Fruit fly (Drosophila melanogaster) Kc167 (cell line): ENCODE results near the gene Eip63F-1.

Experiments
- h ChIP-seq: fragments of >200 bp; optimal IDR thresholded peaks from 3 replicates; lab custom pipeline; 2018; ENCODE audit warnings: missing external identifiers
- insv ChIP-seq: fragments of >200 bp; optimal IDR thresholded peaks from 3 replicates; lab custom pipeline; 2018; ENCODE audit warnings: missing external identifiers
- psq ChIP-seq: fragments of >200 bp; optimal IDR thresholded peaks from 2 replicates; lab custom pipeline; 2017; ENCODE audit warnings: missing external identifiers

DNA sequence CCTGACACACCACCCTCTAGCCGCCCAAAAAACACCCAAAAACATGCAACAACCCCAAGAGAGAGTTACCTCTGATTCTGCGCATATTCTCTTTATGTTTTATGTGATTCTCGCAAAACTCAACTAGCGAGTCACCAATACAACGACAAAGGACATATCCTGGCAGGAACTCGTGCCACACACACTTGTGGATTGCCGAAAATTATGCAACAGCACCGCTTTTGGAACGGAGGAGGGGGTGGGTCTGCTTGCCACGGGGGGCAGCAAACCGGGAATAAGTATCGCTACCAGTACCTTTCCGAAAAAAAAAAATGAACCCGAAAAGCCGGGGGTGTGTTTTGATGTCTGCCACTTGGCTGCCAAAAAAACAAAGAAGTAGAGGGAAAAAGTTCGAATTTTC is 29.7 kb upstream of the Eip63F-1 start:
- TF ChIP-seq psq (no peak), h (no peak), insv (lab: Kevin White, UChicago) (no peak)
